Fruit fly (Drosophila melanogaster) whole organism, embryonic: Measurements from ENCODE around the gene CG5157.

Source experiments
- Aef1 ChIP-seq: fragments of 200-800 bp; sonication (Bioruptor generic); IDR thresholded peaks from 3 replicates; pipeline ENCODE4 v1.3.6; 2022; ENCODE audit warnings: missing biosample characterization, missing genetic modification characterization
- Asciz ChIP-seq: fragments of 200-800 bp; sonication (Bioruptor generic); optimal IDR thresholded peaks from 2 replicates; lab custom pipeline; 2017; ENCODE audit warnings: missing biosample characterization, mild to moderate bottlenecking, missing genetic modification characterization, missing genetic modification reagents
- CG10274 ChIP-seq: fragments of 200-800 bp; sonication (Bioruptor generic); optimal IDR thresholded peaks from 3 replicates; lab custom pipeline; 2017; ENCODE audit warnings: missing biosample characterization, mild to moderate bottlenecking, missing genetic modification characterization
- CG10543 ChIP-seq: fragments of 200-800 bp; sonication (Bioruptor generic); optimal IDR thresholded peaks from 3 replicates; lab custom pipeline; 2017; ENCODE audit warnings: missing biosample characterization, mild to moderate bottlenecking, missing genetic modification characterization, moderate library complexity
- CG12659 ChIP-seq: fragments of 200-800 bp; sonication (Bioruptor generic); optimal IDR thresholded peaks from 3 replicates; lab custom pipeline; 2017; ENCODE audit warnings: mild to moderate bottlenecking, missing biosample characterization, missing genetic modification reagents, missing genetic modification characterization
- CG14014 ChIP-seq: fragments of 200-800 bp; sonication (Bioruptor generic); IDR thresholded peaks from 2 replicates; pipeline ENCODE4 v1.3.6; 2022; ENCODE audit warnings: missing biosample characterization, missing genetic modification characterization
- CG15011 ChIP-seq: fragments of 200-800 bp; sonication (Bioruptor generic); optimal IDR thresholded peaks from 3 replicates; lab custom pipeline; 2018; ENCODE audit warnings: missing biosample characterization, mild to moderate bottlenecking, missing genetic modification characterization
- CG17829 ChIP-seq: fragments of 200-800 bp; optimal IDR thresholded peaks from 2 replicates; lab custom pipeline; 2019; ENCODE audit warnings: missing biosample characterization, mild to moderate bottlenecking, missing genetic modification characterization, moderate library complexity
- CG2889 ChIP-seq: fragments of 200-800 bp; sonication (Bioruptor generic); IDR thresholded peaks from 3 replicates; pipeline ENCODE4 v1.3.6; 2022; ENCODE audit warnings: missing biosample characterization, missing genetic modification characterization
- CG31365 ChIP-seq: fragments of 200-800 bp; sonication (Bioruptor generic); optimal IDR thresholded peaks from 2 replicates; lab custom pipeline; 2018; ENCODE audit warnings: missing biosample characterization, mild to moderate bottlenecking, missing genetic modification characterization
- CG31388 ChIP-seq: fragments of 200-800 bp; sonication (Bioruptor generic); optimal IDR thresholded peaks from 2 replicates; lab custom pipeline; 2016; ENCODE audit warnings: missing biosample characterization, missing genetic modification characterization
- CG3163 ChIP-seq: fragments of 200-800 bp; sonication (Bioruptor generic); optimal IDR thresholded peaks from 3 replicates; lab custom pipeline; 2016; ENCODE audit warnings: missing biosample characterization, missing genetic modification characterization
- CG32767 ChIP-seq: fragments of 200-800 bp; sonication (Bioruptor generic); IDR thresholded peaks from 2 replicates; pipeline ENCODE4 v1.3.6; 2022; ENCODE audit warnings: missing biosample characterization, missing genetic modification characterization
- CG3847 ChIP-seq: fragments of 200-800 bp; sonication (Bioruptor generic); IDR thresholded peaks from 2 replicates; pipeline ENCODE4 v1.3.6; 2022; ENCODE audit warnings: missing biosample characterization, missing genetic modification characterization
- CG6654 ChIP-seq: fragments of 200-800 bp; sonication (Bioruptor generic); optimal IDR thresholded peaks from 2 replicates; lab custom pipeline; 2017; ENCODE audit warnings: missing biosample characterization, mild to moderate bottlenecking, missing genetic modification characterization
- CG6689 ChIP-seq: fragments of 200-800 bp; sonication (Bioruptor generic); IDR thresholded peaks from 2 replicates; pipeline ENCODE4 v1.3.6; 2022; ENCODE audit warnings: missing biosample characterization, missing genetic modification characterization
- CG6791 ChIP-seq: fragments of 200-800 bp; sonication (Bioruptor generic); IDR thresholded peaks from 3 replicates; pipeline ENCODE4 v1.3.6; 2022; ENCODE audit warnings: missing biosample characterization, missing genetic modification characterization; ENCODE audit not compliant: partially characterized antibody
- CG7786 ChIP-seq: fragments of 200-800 bp; sonication (Bioruptor generic); optimal IDR thresholded peaks from 2 replicates; lab custom pipeline; 2016; ENCODE audit warnings: missing biosample characterization, missing genetic modification characterization
- CG7963 ChIP-seq: fragments of 200-800 bp; sonication (Bioruptor generic); IDR thresholded peaks from 3 replicates; pipeline ENCODE4 v1.3.6; 2022; ENCODE audit warnings: missing biosample characterization, missing genetic modification characterization; ENCODE audit not compliant: partially characterized antibody
- CG8089 ChIP-seq: fragments of 200-800 bp; sonication (Bioruptor generic); optimal IDR thresholded peaks from 3 replicates; lab custom pipeline; 2016; ENCODE audit warnings: missing biosample characterization, missing genetic modification characterization
- CG8944 ChIP-seq: fragments of 200-800 bp; sonication (Bioruptor generic); optimal IDR thresholded peaks from 3 replicates; lab custom pipeline; 2016; ENCODE audit warnings: missing biosample characterization, missing genetic modification characterization
- CTCF ChIP-seq: fragments of 200-800 bp; sonication (Bioruptor generic); optimal IDR thresholded peaks from 2 replicates; lab custom pipeline; 2017; ENCODE audit warnings: missing biosample characterization, mild to moderate bottlenecking, missing genetic modification characterization, moderate library complexity
- CrebB ChIP-seq: fragments of 200-800 bp; sonication (Bioruptor generic); optimal IDR thresholded peaks from 3 replicates; lab custom pipeline; 2018; ENCODE audit warnings: missing biosample characterization, mild to moderate bottlenecking, missing genetic modification characterization
- Doc2 ChIP-seq: fragments of 200-800 bp; sonication (Bioruptor generic); IDR thresholded peaks from 2 replicates; pipeline ENCODE4 v1.3.6; 2022; ENCODE audit warnings: missing biosample characterization, missing genetic modification characterization
- E2f1 ChIP-seq: fragments of 200-800 bp; sonication (Bioruptor generic); IDR thresholded peaks from 2 replicates; pipeline ENCODE4 v1.3.6; 2022; ENCODE audit warnings: missing biosample characterization, missing genetic modification characterization
- GATAe ChIP-seq: fragments of 200-800 bp; sonication (Bioruptor generic); conservative IDR thresholded peaks from 2 replicates; pipeline ENCODE4 v1.3.6; 2022; ENCODE audit warnings: missing biosample characterization, missing genetic modification characterization
- H15 ChIP-seq: fragments of 200-800 bp; sonication (Bioruptor generic); IDR thresholded peaks from 3 replicates; pipeline ENCODE4 v1.3.6; 2022; ENCODE audit warnings: missing biosample characterization, missing genetic modification characterization
- Hr39 ChIP-seq: fragments of >200 bp; optimal IDR thresholded peaks from 2 replicates; lab custom pipeline; 2017
- NC2α ChIP-seq: fragments of 200-800 bp; sonication (Bioruptor generic); optimal IDR thresholded peaks from 2 replicates; lab custom pipeline; 2016; ENCODE audit warnings: missing biosample characterization, missing genetic modification characterization
- Ssrp ChIP-seq: fragments of 200-800 bp; sonication (Bioruptor generic); optimal IDR thresholded peaks from 2 replicates; lab custom pipeline; 2018; ENCODE audit warnings: missing biosample characterization, mild to moderate bottlenecking, missing genetic modification characterization, moderate library complexity
- ap ChIP-seq: fragments of 200-800 bp; sonication (Bioruptor generic); IDR thresholded peaks from 2 replicates; pipeline ENCODE4 v1.3.6; 2022; ENCODE audit warnings: missing biosample characterization, missing genetic modification characterization
- bab2 ChIP-seq: fragments of 200-800 bp; sonication (Bioruptor generic); optimal IDR thresholded peaks from 2 replicates; lab custom pipeline; 2016; ENCODE audit warnings: missing biosample characterization, missing genetic modification characterization
- cg ChIP-seq: fragments of 200-800 bp; sonication (Bioruptor generic); optimal IDR thresholded peaks from 3 replicates; lab custom pipeline; 2019; ENCODE audit warnings: missing biosample characterization, mild to moderate bottlenecking, missing genetic modification characterization, moderate library complexity
- chinmo ChIP-seq: fragments of 200-800 bp; sonication (Bioruptor generic); IDR thresholded peaks from 4 replicates; pipeline ENCODE4 v1.3.6; 2022; ENCODE audit warnings: missing biosample characterization, missing genetic modification characterization; ENCODE audit not compliant: partially characterized antibody
- crol ChIP-seq: fragments of 200-800 bp; sonication (Bioruptor generic); IDR thresholded peaks from 2 replicates; pipeline ENCODE4 v1.3.6; 2022; ENCODE audit warnings: missing biosample characterization, missing genetic modification characterization
- crp ChIP-seq, 2 experiments: fragments of 200-800 bp; sonication (Bioruptor generic); optimal IDR thresholded peaks; 2 replicates in 1 of 2; 3 replicates in 1 of 2; lab custom pipeline; 2017; ENCODE audit warnings: missing biosample characterization in 2 of 2, missing genetic modification characterization in 2 of 2, mild to moderate bottlenecking in 1 of 2, moderate library complexity in 1 of 2
- dan ChIP-seq: fragments of 200-800 bp; sonication (Bioruptor generic); IDR thresholded peaks from 2 replicates; pipeline ENCODE4 v1.3.6; 2022; ENCODE audit warnings: missing biosample characterization, missing genetic modification characterization
- danr ChIP-seq: fragments of 200-800 bp; sonication (Bioruptor generic); IDR thresholded peaks from 2 replicates; pipeline ENCODE4 v1.3.6; 2022; ENCODE audit warnings: missing biosample characterization, missing genetic modification characterization
- kay ChIP-seq: fragments of 200-800 bp; sonication (Bioruptor generic); optimal IDR thresholded peaks from 2 replicates; lab custom pipeline; 2016; ENCODE audit warnings: missing biosample characterization, missing genetic modification characterization
- lilli ChIP-seq: fragments of 200-800 bp; sonication (Bioruptor generic); optimal IDR thresholded peaks from 3 replicates; lab custom pipeline; 2016; ENCODE audit warnings: missing biosample characterization, missing genetic modification characterization
- onecut ChIP-seq: fragments of 200-800 bp; sonication (Bioruptor generic); IDR thresholded peaks from 2 replicates; pipeline ENCODE4 v1.3.6; 2022; ENCODE audit warnings: missing biosample characterization, missing genetic modification characterization
- pan ChIP-seq, 4 experiments: fragments of >200 bp in 3 of 4; fragments of 200-800 bp in 1 of 4; sonication (Bioruptor generic) in 1 of 4; optimal IDR thresholded peaks in 3 of 4; IDR thresholded peaks in 1 of 4; 2 replicates each; pipeline versions ENCODE4 v1.3.6 to Lab custom; 2017 to 2022; ENCODE audit warnings: missing biosample characterization in 2 of 4, missing genetic modification characterization in 2 of 4, mixed read lengths in 1 of 4
- pb ChIP-seq: fragments of 200-800 bp; sonication (Bioruptor generic); optimal IDR thresholded peaks from 3 replicates; lab custom pipeline; 2016; ENCODE audit warnings: missing biosample characterization, missing genetic modification characterization
- pnt ChIP-seq: fragments of 200-800 bp; sonication (Bioruptor generic); optimal IDR thresholded peaks from 3 replicates; lab custom pipeline; 2016; ENCODE audit warnings: missing biosample characterization, missing genetic modification characterization
- pzg ChIP-seq: fragments of 200-800 bp; sonication (Bioruptor generic); optimal IDR thresholded peaks from 3 replicates; lab custom pipeline; 2018; ENCODE audit warnings: missing biosample characterization, mild to moderate bottlenecking, missing genetic modification characterization, moderate library complexity
- sisA ChIP-seq: fragments of 200-800 bp; sonication (Bioruptor generic); IDR thresholded peaks from 2 replicates; pipeline ENCODE4 v1.3.6; 2022; ENCODE audit warnings: missing biosample characterization, missing genetic modification characterization
- tap ChIP-seq: fragments of 200-800 bp; optimal IDR thresholded peaks from 3 replicates; lab custom pipeline; 2019; ENCODE audit warnings: missing biosample characterization, mild to moderate bottlenecking, missing genetic modification characterization, moderate library complexity
- tgo ChIP-seq: fragments of 200-800 bp; sonication (Bioruptor generic); IDR thresholded peaks from 3 replicates; pipeline ENCODE4 v1.3.6; 2022; ENCODE audit warnings: missing biosample characterization, missing genetic modification characterization
- tup ChIP-seq: fragments of 200-800 bp; sonication (Bioruptor generic); optimal IDR thresholded peaks from 2 replicates; lab custom pipeline; 2016; ENCODE audit warnings: missing biosample characterization, mild to moderate bottlenecking, missing genetic modification characterization, moderate library complexity
- vfl ChIP-seq: fragments of 200-800 bp; sonication (Bioruptor generic); optimal IDR thresholded peaks from 2 replicates; lab custom pipeline; 2016; ENCODE audit warnings: missing biosample characterization, missing genetic modification characterization
- vvl ChIP-seq: fragments of 200-800 bp; sonication (Bioruptor generic); IDR thresholded peaks from 2 replicates; pipeline ENCODE4 v1.3.6; 2022; ENCODE audit warnings: missing biosample characterization, missing genetic modification characterization

CG5157 gene

DNA sequence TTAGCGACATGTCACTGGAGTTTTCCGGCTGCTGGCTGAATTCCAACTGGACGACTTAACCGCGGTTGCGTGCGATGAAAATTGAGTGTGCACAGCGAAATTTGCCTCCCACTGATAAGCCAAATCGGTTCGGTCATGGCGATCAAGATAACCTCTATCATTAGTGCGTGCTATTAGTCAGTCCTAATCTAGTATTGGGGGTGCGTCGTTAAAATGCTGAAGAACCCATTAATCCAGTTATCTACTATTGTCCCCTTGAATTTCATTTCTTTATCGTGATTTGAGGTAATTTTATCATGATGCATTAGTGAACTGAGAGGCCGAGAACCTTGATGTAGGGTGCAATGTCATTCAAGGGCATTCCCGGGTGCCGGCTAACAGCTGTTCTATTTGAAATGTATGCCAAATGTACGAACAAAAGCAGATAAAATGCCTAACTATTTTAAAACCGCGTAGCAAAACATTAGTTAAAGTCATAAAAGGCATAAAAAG lies 9.2 kb downstream of the CG5157 start, which contains the start of gene Pgm1 (continued):
- TF ChIP-seq crp (GFP tag; optimal IDR thresholded peaks at IDR 0.05; lab: Kevin White, UChicago) (peak in 1 of 2 experiments; percentile 63), CG17829 (tag; lab: Kevin White, UChicago) (peak; percentile 80), CG12659 (peak; percentile 87), dan (0 out of 2 replicates have a peak, but pooled peaks have one; percentile 46), pan (optimal IDR thresholded peaks at IDR 0.05; lab: Kevin White, UChicago) (no peak), pan (GFP tag; optimal IDR thresholded peaks at IDR 0.05 in 1 of 2, IDR thresholded peaks at IDR 0.05 in 1 of 2) (peak in 1 of 2 experiments; percentile 85), kay (peak; percentile 76), CG10274 (peak; percentile 100), CG6654 (GFP tag; lab: Kevin White, UChicago) (peak; percentile 50), tup (GFP tag; lab: Kevin White, UChicago) (peak; percentile 74), onecut (GFP tag; lab: Robert Waterston, UW) (peak; percentile 57; the same call in 1 of the 2 replicates), Doc2 (no peak), bab2 (GFP tag; lab: Kevin White, UChicago) (peak; percentile 91), tgo (GFP tag; lab: Robert Waterston, UW) (peak; percentile 46; the same call in 2 of the 3 replicates), H15 (GFP tag; lab: Robert Waterston, UW) (peak; percentile 48; the same call in 1 of the 3 replicates), Asciz (GFP tag; lab: Kevin White, UChicago) (no peak), CG6689 (peak; percentile 59), CTCF (GFP tag; lab: Kevin White, UChicago) (no peak), CG31388 (GFP tag; lab: Kevin White, UChicago) (peak; percentile 51), CG10543 (GFP tag; lab: Kevin White, UChicago) (peak; percentile 79), chinmo (0 out of 4 replicates have a peak, but pooled peaks have one; percentile 24), GATAe (peak; percentile 89), CG3163 (GFP tag; lab: Kevin White, UChicago) (peak; percentile 82), CG6791 (no peak), Aef1 (GFP tag; lab: Robert Waterston, UW) (peak; percentile 70), CG2889 (peak; percentile 69; the same call in 2 of the 3 replicates), cg (GFP tag; lab: Kevin White, UChicago) (no peak), sisA (peak; percentile 74), CG31365 (tag; lab: Kevin White, UChicago) (peak; percentile 72), CG8944 (GFP tag; lab: Kevin White, UChicago) (peak; percentile 93), CG8089 (GFP tag; lab: Kevin White, UChicago) (peak; percentile 80), CG3847 (peak; percentile 60), crol (GFP tag; lab: Robert Waterston, UW) (no peak), E2f1 (GFP tag; lab: Robert Waterston, UW) (peak; percentile 74), vvl (GFP tag; lab: Robert Waterston, UW) (peak; percentile 72), CrebB (tag; lab: Kevin White, UChicago) (peak; percentile 89), NC2α (GFP tag; lab: Kevin White, UChicago) (peak; percentile 79), CG14014 (GFP tag; lab: Robert Waterston, UW) (peak; percentile 76), pnt (GFP tag; lab: Kevin White, UChicago) (peak; percentile 83), lilli (peak; percentile 94), CG7963 (no peak), Hr39 (lab: Kevin White, UChicago) (no peak), ap (GFP tag; lab: Robert Waterston, UW) (peak; percentile 81), tap (no peak), CG15011 (no peak), CG32767 (GFP tag; lab: Robert Waterston, UW) (peak; percentile 46), vfl (peak; percentile 84), danr (GFP tag; lab: Robert Waterston, UW) (peak; percentile 40; the same call in 1 of the 2 replicates), Ssrp (tag; lab: Kevin White, UChicago) (peak; percentile 65), pb (GFP tag; lab: Kevin White, UChicago) (peak; percentile 93), CG7786 (peak; percentile 92), pzg (peak; percentile 31)
